Worm (Caenorhabditis elegans): Measurements from ENCODE around the gene dpy-7.

DNA sequence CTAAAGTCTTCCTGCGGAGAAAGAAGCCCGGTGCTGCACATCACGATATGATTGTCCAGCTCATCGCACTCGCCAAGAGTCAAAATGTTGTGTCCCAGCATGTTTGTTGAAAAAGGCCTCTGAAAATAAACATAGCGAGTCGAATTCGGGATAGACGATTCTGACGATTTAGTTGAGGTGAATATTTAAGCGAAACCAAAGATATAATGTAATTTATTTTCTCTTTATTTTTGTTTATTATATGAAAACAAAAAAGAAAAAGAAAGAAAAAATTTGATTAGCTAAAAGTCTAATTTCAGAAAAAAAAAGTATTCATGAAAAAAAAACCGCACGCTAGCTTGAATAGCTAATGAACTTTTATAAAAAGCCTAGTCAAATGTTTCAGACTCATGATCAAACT is 5.0 kb downstream of the dpy-7 start, which contains the start of gene ceh-14:
- TF ChIP-seq mdl-1 (tag; optimal IDR thresholded peaks at IDR 0.05) = no peak
- no peak for TF ChIP-seq aly-2 (tag; optimal IDR thresholded peaks at IDR 0.05)
- no peak for TF ChIP-seq unc-62 (GFP tag; optimal IDR thresholded peaks at IDR 0.05)
- no peak for TF ChIP-seq F13H6.1 (tag; optimal IDR thresholded peaks at IDR 0.05)
- no peak for TF ChIP-seq elt-1 (tag; optimal IDR thresholded peaks at IDR 0.05)
- no peak for TF ChIP-seq ZK546.5 (tag; optimal IDR thresholded peaks at IDR 0.05)
- no peak for TF ChIP-seq alr-1 (tag; optimal IDR thresholded peaks at IDR 0.05)
- TF ChIP-seq lin-13 (GFP tag; optimal IDR thresholded peaks at IDR 0.05) = no peak
- no peak for TF ChIP-seq ama-1 (optimal IDR thresholded peaks at IDR 0.05)

Data from whole organism, L2 larva.